Worm (Caenorhabditis elegans) whole organism, L2 larva: ENCODE results near the gene natc-2.

ENCODE experiments used
- C34F6.9 ChIP-seq: fragments of 150-350 bp; optimal IDR thresholded peaks from 2 replicates; lab custom pipeline; 2014; ENCODE audit warnings: missing biosample characterization, missing genetic modification characterization
- F13H6.1 ChIP-seq: sonication (generic microtip); optimal IDR thresholded peaks from 2 replicates; lab custom pipeline; 2016; ENCODE audit warnings: missing genetic modification characterization, missing compliant biosample characterization
- R02D3.7 ChIP-seq: fragments of 150-350 bp; optimal IDR thresholded peaks from 2 replicates; lab custom pipeline; 2014; ENCODE audit warnings: missing biosample characterization, missing genetic modification characterization
- Y55F3AM.14 ChIP-seq: fragments of 200-800 bp; sonication (Bioruptor generic); optimal IDR thresholded peaks from 2 replicates; lab custom pipeline; 2018; ENCODE audit warnings: mild to moderate bottlenecking, missing genetic modification characterization, missing compliant biosample characterization
- alr-1 ChIP-seq: fragments of 150-350 bp; optimal IDR thresholded peaks from 2 replicates; lab custom pipeline; 2014; ENCODE audit warnings: missing biosample characterization, missing genetic modification characterization
- blmp-1 ChIP-seq: sonication (generic microtip); optimal IDR thresholded peaks from 2 replicates; lab custom pipeline; 2017; ENCODE audit warnings: missing genetic modification characterization, mild to moderate bottlenecking, missing compliant biosample characterization, antibody characterized with exemption, moderate library complexity; ENCODE audit not compliant: insufficient read depth
- ceh-16 ChIP-seq: fragments of 150-350 bp; optimal IDR thresholded peaks from 2 replicates; lab custom pipeline; 2014; ENCODE audit warnings: missing biosample characterization, missing genetic modification characterization
- crh-2 ChIP-seq: sonication (generic microtip); optimal IDR thresholded peaks from 2 replicates; lab custom pipeline; 2017; ENCODE audit warnings: missing biosample characterization, missing genetic modification characterization
- dmd-4 ChIP-seq: sonication (generic microtip); optimal IDR thresholded peaks from 2 replicates; lab custom pipeline; 2017; ENCODE audit warnings: missing biosample characterization, missing genetic modification characterization
- egl-27 ChIP-seq: sonication (generic microtip); optimal IDR thresholded peaks from 3 replicates; lab custom pipeline; 2017; ENCODE audit warnings: missing biosample characterization, missing genetic modification reagents, missing genetic modification characterization
- elt-1 ChIP-seq: fragments of 150-350 bp; optimal IDR thresholded peaks from 2 replicates; lab custom pipeline; 2014; ENCODE audit warnings: missing biosample characterization, missing genetic modification characterization
- fos-1 ChIP-seq: fragments of 150-350 bp; optimal IDR thresholded peaks from 2 replicates; lab custom pipeline; 2014; ENCODE audit warnings: missing biosample characterization, missing genetic modification characterization
- gmeb-1 ChIP-seq: fragments of 150-350 bp; optimal IDR thresholded peaks from 2 replicates; lab custom pipeline; 2014; ENCODE audit warnings: missing biosample characterization, missing genetic modification characterization
- lin-11 ChIP-seq: fragments of 150-350 bp; sonication (generic microtip); optimal IDR thresholded peaks from 2 replicates; lab custom pipeline; 2014; ENCODE audit warnings: missing biosample characterization, missing genetic modification characterization, inconsistent platforms, mixed read lengths
- lin-13 ChIP-seq: fragments of 150-350 bp; optimal IDR thresholded peaks from 2 replicates; lab custom pipeline; 2014; ENCODE audit warnings: missing biosample characterization, missing genetic modification reagents, missing genetic modification characterization
- lin-39 ChIP-seq: fragments of 150-350 bp; optimal IDR thresholded peaks from 2 replicates; lab custom pipeline; 2014; ENCODE audit warnings: missing biosample characterization, missing genetic modification reagents, missing genetic modification characterization
- lsy-2 ChIP-seq, 2 experiments: fragments of 150-350 bp in 1 of 2; sonication (generic microtip) in 1 of 2; optimal IDR thresholded peaks; 2 replicates each; lab custom pipeline; 2014 to 2017; ENCODE audit warnings: missing biosample characterization in 2 of 2, missing genetic modification characterization in 2 of 2
- mab-5 ChIP-seq: fragments of 150-350 bp; optimal IDR thresholded peaks from 2 replicates; lab custom pipeline; 2014; ENCODE audit warnings: missing biosample characterization, missing genetic modification characterization
- mdl-1 ChIP-seq, 2 experiments: fragments of 150-350 bp in 1 of 2; sonication (generic microtip) in 1 of 2; optimal IDR thresholded peaks; 2 replicates each; lab custom pipeline; 2017; ENCODE audit warnings: missing biosample characterization in 2 of 2, missing genetic modification characterization in 2 of 2
- nhr-11 ChIP-seq: fragments of 150-350 bp; optimal IDR thresholded peaks from 2 replicates; lab custom pipeline; 2014; ENCODE audit warnings: missing biosample characterization, missing genetic modification characterization
- nhr-12 ChIP-seq: fragments of 150-350 bp; optimal IDR thresholded peaks from 2 replicates; lab custom pipeline; 2014; ENCODE audit warnings: missing biosample characterization, missing genetic modification characterization
- nhr-129 ChIP-seq: fragments of 150-350 bp; optimal IDR thresholded peaks from 2 replicates; lab custom pipeline; 2014; ENCODE audit warnings: missing biosample characterization, missing genetic modification characterization
- nhr-21 ChIP-seq: fragments of 150-350 bp; optimal IDR thresholded peaks from 2 replicates; lab custom pipeline; 2014; ENCODE audit warnings: missing biosample characterization, missing genetic modification characterization
- nhr-237 ChIP-seq: fragments of 150-350 bp; optimal IDR thresholded peaks from 2 replicates; lab custom pipeline; 2014; ENCODE audit warnings: missing biosample characterization, missing genetic modification characterization
- nhr-25 ChIP-seq: fragments of 150-350 bp; sonication (generic microtip); optimal IDR thresholded peaks from 3 replicates; lab custom pipeline; 2014; ENCODE audit warnings: missing biosample characterization, missing genetic modification characterization
- nhr-77 ChIP-seq: fragments of 150-350 bp; optimal IDR thresholded peaks from 2 replicates; lab custom pipeline; 2014; ENCODE audit warnings: missing biosample characterization, missing genetic modification characterization
- peb-1 ChIP-seq: fragments of 150-350 bp; optimal IDR thresholded peaks from 2 replicates; lab custom pipeline; 2014; ENCODE audit warnings: missing biosample characterization, missing genetic modification characterization
- sem-4 ChIP-seq: fragments of 150-350 bp; optimal IDR thresholded peaks from 2 replicates; lab custom pipeline; 2014; ENCODE audit warnings: missing biosample characterization, missing genetic modification reagents, missing genetic modification characterization
- skn-1 ChIP-seq: sonication (generic microtip); optimal IDR thresholded peaks from 2 replicates; lab custom pipeline; 2017; ENCODE audit warnings: missing biosample characterization, missing genetic modification characterization
- sma-3 ChIP-seq: sonication (generic microtip); optimal IDR thresholded peaks from 2 replicates; lab custom pipeline; 2016; ENCODE audit warnings: missing genetic modification reagents, missing genetic modification characterization, missing compliant biosample characterization
- sma-9 ChIP-seq, 2 experiments: fragments of 150-350 bp in 1 of 2; sonication (generic microtip) in 1 of 2; optimal IDR thresholded peaks; 2 replicates each; lab custom pipeline; 2014 to 2016; ENCODE audit warnings: missing genetic modification characterization in 2 of 2, mild to moderate bottlenecking in 1 of 2, missing biosample characterization in 1 of 2, missing compliant biosample characterization in 1 of 2, missing genetic modification reagents in 1 of 2, moderate library complexity in 1 of 2
- snpc-4 ChIP-seq: fragments of 150-350 bp; optimal IDR thresholded peaks from 2 replicates; lab custom pipeline; 2014; ENCODE audit warnings: missing biosample characterization, missing genetic modification characterization
- unc-39 ChIP-seq: fragments of 150-350 bp; optimal IDR thresholded peaks from 2 replicates; lab custom pipeline; 2014; ENCODE audit warnings: missing biosample characterization, missing genetic modification characterization
- unc-55 ChIP-seq: fragments of 150-350 bp; sonication (generic microtip); optimal IDR thresholded peaks from 3 replicates; lab custom pipeline; 2014; ENCODE audit warnings: missing biosample characterization, missing genetic modification reagents, missing genetic modification characterization
- unc-62 ChIP-seq: fragments of 150-350 bp; optimal IDR thresholded peaks from 2 replicates; lab custom pipeline; 2014; ENCODE audit warnings: missing biosample characterization, missing genetic modification reagents, missing genetic modification characterization
- zag-1 ChIP-seq: fragments of 150-350 bp; optimal IDR thresholded peaks from 2 replicates; lab custom pipeline; 2014; ENCODE audit warnings: missing biosample characterization, missing genetic modification characterization
- ztf-1 ChIP-seq: fragments of 200-800 bp; sonication (Bioruptor generic); conservative IDR thresholded peaks from 2 replicates; pipeline ENCODE4 v1.3.6; 2022; ENCODE audit warnings: missing genetic modification characterization, missing compliant biosample characterization

natc-2 gene

DNA sequence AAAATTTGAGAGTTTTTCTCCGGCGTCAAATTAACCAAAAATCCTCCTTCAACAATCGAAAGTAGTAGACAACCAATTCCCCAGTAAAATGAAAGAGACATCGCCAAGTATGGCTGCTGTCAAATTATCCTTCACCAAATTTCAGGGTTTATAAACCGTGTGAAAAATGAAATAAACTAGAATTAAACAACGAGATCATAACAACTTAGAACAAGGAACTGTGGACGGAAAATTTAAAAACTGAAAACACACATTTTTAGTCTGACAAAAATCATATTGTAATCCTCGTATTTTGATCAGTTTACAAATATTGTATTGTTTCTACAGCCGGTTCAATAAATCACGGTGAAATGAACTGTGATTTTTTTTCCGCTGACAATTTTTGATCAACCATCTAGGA, 10.9 kb upstream of the natc-2 start, which contains the start of gene cest-30:
cest-30 (minus strand) TSS at position 101 of the 400 bp plus-strand sequence.
- TF ChIP-seq sma-3 = no peak
- no peak for TF ChIP-seq sma-9 (GFP tag; optimal IDR thresholded peaks at IDR 0.05; lab: Kevin White, UChicago)
- no peak for TF ChIP-seq sma-9 (tag; optimal IDR thresholded peaks at IDR 0.05; lab: Kevin White, UChicago)
- TF ChIP-seq nhr-237 (tag; lab: Kevin White, UChicago) = no peak
- TF ChIP-seq, all 48 proteins: peak for 0

ce11 chrV:5265581-5265980, 8.3 kb upstream of the natc-2 start, which contains the start of the genes srt-69 and B0238.12:
srt-69 (minus strand) TSS chrV:5265681.
B0238.12 (plus strand) TSS chrV:5265844.
- TF ChIP-seq alr-1 = no peak
- no peak for TF ChIP-seq nhr-21
- no peak for TF ChIP-seq nhr-77 (tag; lab: Kevin White, UChicago)

DNA sequence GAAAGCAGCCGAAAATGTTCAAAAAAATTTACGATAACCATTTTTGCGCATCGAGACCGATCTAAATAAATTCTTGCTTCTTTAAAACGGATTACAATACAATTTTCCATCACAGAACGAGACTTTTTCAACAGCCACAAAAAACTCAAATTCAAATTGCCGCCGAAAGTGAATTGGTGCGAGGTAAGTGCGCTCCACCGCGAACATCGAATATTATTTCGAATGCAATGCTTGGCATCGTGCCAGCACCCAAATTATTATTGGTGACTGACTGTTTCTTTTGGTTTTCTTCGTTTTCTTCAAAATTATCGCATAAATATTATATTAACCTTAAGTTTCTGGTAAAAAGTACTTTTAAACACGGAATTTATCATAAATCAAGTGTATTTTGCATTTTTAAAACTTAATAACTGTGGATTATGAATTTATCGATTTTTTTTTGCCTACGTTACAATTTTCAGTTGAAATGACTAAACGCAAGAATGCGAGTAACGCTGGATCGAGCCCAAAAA, 4.8 kb upstream of the natc-2 start, which contains the start of gene penr-1:
penr-1 (plus strand) TSS at position 462 of the 512 bp plus-strand sequence.
- TF ChIP-seq zag-1 (tag; lab: Kevin White, UChicago) (no peak), nhr-77 (tag; lab: Kevin White, UChicago) (no peak), unc-55 (GFP tag; lab: Kevin White, UChicago) (peak; percentile 71), nhr-12 (tag; lab: Kevin White, UChicago) (no peak), lin-39 (tag; lab: Kevin White, UChicago) (no peak), sma-9 (GFP tag; optimal IDR thresholded peaks at IDR 0.05; lab: Kevin White, UChicago) (peak; percentile 74), sma-9 (tag; optimal IDR thresholded peaks at IDR 0.05; lab: Kevin White, UChicago) (no peak), elt-1 (tag; lab: Kevin White, UChicago) (no peak), nhr-11 (tag; lab: Kevin White, UChicago) (no peak), mdl-1 (tag; optimal IDR thresholded peaks at IDR 0.05; lab: Kevin White, UChicago) (no peak), F13H6.1 (tag; lab: Kevin White, UChicago) (peak; percentile 40), sem-4 (tag; lab: Kevin White, UChicago) (peak; percentile 49), crh-2 (tag; lab: Kevin White, UChicago) (peak; percentile 62), sma-3 (peak; percentile 41), lin-11 (tag; lab: Kevin White, UChicago) (peak; percentile 18), gmeb-1 (tag; lab: Kevin White, UChicago) (peak; percentile 92), unc-39 (tag; lab: Kevin White, UChicago) (no peak), lin-13 (GFP tag; lab: Kevin White, UChicago) (peak; percentile 35), Y55F3AM.14 (GFP tag; lab: Kevin White, UChicago) (no peak), R02D3.7 (tag; lab: Kevin White, UChicago) (no peak), egl-27 (tag; lab: Kevin White, UChicago) (no peak), fos-1 (tag; lab: Kevin White, UChicago) (peak; percentile 15), ceh-16 (tag; lab: Kevin White, UChicago) (no peak), snpc-4 (tag; lab: Kevin White, UChicago) (no peak), lsy-2 (tag; optimal IDR thresholded peaks at IDR 0.05; lab: Kevin White, UChicago) (peak; percentile 3 to 74), nhr-237 (tag; lab: Kevin White, UChicago) (no peak), mab-5 (tag; lab: Kevin White, UChicago) (no peak), C34F6.9 (tag; lab: Kevin White, UChicago) (peak; percentile 76), peb-1 (tag; lab: Kevin White, UChicago) (no peak), nhr-25 (tag; lab: Kevin White, UChicago) (peak; percentile 46), blmp-1 (tag; lab: Kevin White, UChicago) (no peak), dmd-4 (tag; lab: Kevin White, UChicago) (no peak), nhr-129 (tag; lab: Kevin White, UChicago) (peak; percentile 57), ztf-1 (GFP tag; lab: Robert Waterston, UW) (no peak), unc-62 (GFP tag; lab: Kevin White, UChicago) (no peak), skn-1 (tag; lab: Kevin White, UChicago) (no peak)
